Worm (Caenorhabditis elegans) whole organism, L3 larva: ENCODE results near the gene mam-7.

ENCODE experiments used
- R02D3.7 ChIP-seq: fragments of 150-350 bp; optimal IDR thresholded peaks from 2 replicates; lab custom pipeline; 2014; ENCODE audit warnings: missing biosample characterization, missing genetic modification characterization
- ZK546.5 ChIP-seq: sonication (generic microtip); optimal IDR thresholded peaks from 2 replicates; lab custom pipeline; 2017; ENCODE audit warnings: missing biosample characterization, missing genetic modification characterization
- aly-2 ChIP-seq: fragments of 150-350 bp; optimal IDR thresholded peaks from 2 replicates; lab custom pipeline; 2014; ENCODE audit warnings: missing biosample characterization, missing genetic modification characterization
- ceh-16 ChIP-seq: sonication (generic microtip); optimal IDR thresholded peaks from 2 replicates; lab custom pipeline; 2017; ENCODE audit warnings: missing biosample characterization, missing genetic modification characterization
- ceh-82 ChIP-seq: fragments of 150-350 bp; optimal IDR thresholded peaks from 2 replicates; lab custom pipeline; 2014; ENCODE audit warnings: missing biosample characterization, missing genetic modification characterization
- daf-12 ChIP-seq: fragments of 150-350 bp; optimal IDR thresholded peaks from 2 replicates; lab custom pipeline; 2014; ENCODE audit warnings: missing biosample characterization, missing genetic modification reagents, missing genetic modification characterization
- elt-3 ChIP-seq, 3 experiments: fragments of 150-350 bp in 1 of 3; sonication (generic microtip) in 2 of 3; optimal IDR thresholded peaks; 2 replicates in 2 of 3; 4 replicates in 1 of 3; lab custom pipeline; 2014 to 2017; ENCODE audit warnings: missing biosample characterization in 3 of 3, missing genetic modification characterization in 3 of 3
- eor-1 ChIP-seq, 2 experiments: fragments of 150-350 bp; optimal IDR thresholded peaks; 2 replicates each; lab custom pipeline; 2014 to 2018; ENCODE audit warnings: missing biosample characterization in 2 of 2, missing genetic modification characterization in 2 of 2
- nfya-1 ChIP-seq: sonication (generic microtip); optimal IDR thresholded peaks from 2 replicates; lab custom pipeline; 2017; ENCODE audit warnings: missing genetic modification characterization, mild to moderate bottlenecking, missing compliant biosample characterization, antibody characterized with exemption, moderate library complexity; ENCODE audit not compliant: insufficient read depth
- nhr-11 ChIP-seq: fragments of 150-350 bp; optimal IDR thresholded peaks from 2 replicates; lab custom pipeline; 2014; ENCODE audit warnings: missing biosample characterization, missing genetic modification characterization
- nhr-23 ChIP-seq: fragments of 150-350 bp; optimal IDR thresholded peaks from 2 replicates; lab custom pipeline; 2014; ENCODE audit warnings: missing biosample characterization, missing genetic modification reagents, missing genetic modification characterization
- nhr-28 ChIP-seq: fragments of 150-350 bp; optimal IDR thresholded peaks from 2 replicates; lab custom pipeline; 2014; ENCODE audit warnings: missing biosample characterization, missing genetic modification characterization
- pqm-1 ChIP-seq: fragments of 150-350 bp; optimal IDR thresholded peaks from 2 replicates; lab custom pipeline; 2017; ENCODE audit warnings: missing biosample characterization, missing genetic modification characterization, inconsistent platforms
- zag-1 ChIP-seq: fragments of 150-350 bp; optimal IDR thresholded peaks from 2 replicates; lab custom pipeline; 2014; ENCODE audit warnings: missing biosample characterization, missing genetic modification characterization

DNA sequence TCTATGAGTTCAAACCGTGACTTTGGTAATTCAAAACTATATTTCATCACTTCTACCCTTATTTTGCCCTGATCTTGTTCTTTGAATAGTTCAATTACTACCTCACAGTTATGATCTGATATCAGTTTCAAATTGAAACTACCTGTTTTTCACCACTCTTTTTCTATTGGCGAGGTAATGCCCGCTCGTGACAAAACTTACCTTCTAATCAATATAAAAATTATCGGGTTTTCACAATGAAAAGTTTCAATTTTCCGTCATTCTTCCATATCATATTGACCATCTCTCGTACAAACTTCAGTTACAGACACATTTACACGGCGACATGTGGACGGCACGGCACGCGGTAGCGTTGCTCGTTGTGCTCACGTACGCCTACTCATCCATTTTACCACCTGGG lies 39.1 kb downstream of the mam-7 start, which contains the start of gene dec-7:
- TF ChIP-seq zag-1 (no peak), nhr-11 (tag; lab: Kevin White, UChicago) (no peak), elt-3 (tag; optimal IDR thresholded peaks at IDR 0.05; lab: Kevin White, UChicago) (no peak), aly-2 (no peak), daf-12 (tag; lab: Kevin White, UChicago) (no peak), eor-1 (tag; optimal IDR thresholded peaks at IDR 0.05; lab: Kevin White, UChicago) (no peak), ceh-16 (tag; lab: Kevin White, UChicago) (no peak), ZK546.5 (tag; lab: Kevin White, UChicago) (no peak), pqm-1 (tag; lab: Kevin White, UChicago) (no peak), R02D3.7 (tag; lab: Kevin White, UChicago) (no peak), nhr-23 (tag; lab: Kevin White, UChicago) (no peak), nhr-28 (tag; lab: Kevin White, UChicago) (no peak), nfya-1 (tag; lab: Kevin White, UChicago) (no peak), ceh-82 (tag; lab: Kevin White, UChicago) (no peak)
